Worm (Caenorhabditis elegans) whole organism, midembryonic: ENCODE results near the gene F21C10.6.

Experiments used
- T22C8.4 ChIP-seq: fragments of 200-800 bp; sonication (Bioruptor generic); IDR thresholded peaks from 2 replicates; pipeline ENCODE4 v1.3.6; 2022; ENCODE audit warnings: missing genetic modification characterization, missing compliant biosample characterization
- cog-1 ChIP-seq: sonication (generic microtip); optimal IDR thresholded peaks from 2 replicates; lab custom pipeline; 2016; ENCODE audit warnings: missing genetic modification characterization, missing compliant biosample characterization
- flt-1 ChIP-seq: fragments of 200-800 bp; sonication (Bioruptor generic); IDR thresholded peaks from 2 replicates; pipeline ENCODE4 v1.3.6; 2022; ENCODE audit warnings: missing genetic modification characterization, missing compliant biosample characterization
- klf-2 ChIP-seq: fragments of 200-800 bp; sonication (Bioruptor generic); conservative IDR thresholded peaks from 2 replicates; pipeline ENCODE4 v1.3.6; 2022; ENCODE audit warnings: missing genetic modification reagents, missing genetic modification characterization, missing compliant biosample characterization
- med-1 ChIP-seq: sonication (generic microtip); optimal IDR thresholded peaks from 2 replicates; lab custom pipeline; 2017; ENCODE audit warnings: missing genetic modification characterization, mild to moderate bottlenecking, missing compliant biosample characterization, antibody characterized with exemption, missing genetic modification reagents; ENCODE audit not compliant: insufficient read depth
- ref-1 ChIP-seq: fragments of 200-800 bp; sonication (Bioruptor generic); conservative IDR thresholded peaks from 2 replicates; pipeline ENCODE4 v1.3.6; 2022; ENCODE audit warnings: missing genetic modification reagents, missing genetic modification characterization, missing compliant biosample characterization
- tab-1 ChIP-seq: fragments of 200-800 bp; sonication (Bioruptor generic); IDR thresholded peaks from 2 replicates; pipeline ENCODE4 v1.3.6; 2022; ENCODE audit warnings: missing genetic modification characterization, missing compliant biosample characterization
- ztf-23 ChIP-seq: fragments of 200-800 bp; sonication (Bioruptor generic); IDR thresholded peaks from 2 replicates; pipeline ENCODE4 v1.3.6; 2022; ENCODE audit warnings: missing genetic modification reagents, missing genetic modification characterization, missing compliant biosample characterization
- ztf-29 ChIP-seq: fragments of 200-800 bp; sonication (Bioruptor generic); IDR thresholded peaks from 2 replicates; pipeline ENCODE4 v1.3.6; 2022; ENCODE audit warnings: missing genetic modification reagents, missing genetic modification characterization, missing compliant biosample characterization

DNA sequence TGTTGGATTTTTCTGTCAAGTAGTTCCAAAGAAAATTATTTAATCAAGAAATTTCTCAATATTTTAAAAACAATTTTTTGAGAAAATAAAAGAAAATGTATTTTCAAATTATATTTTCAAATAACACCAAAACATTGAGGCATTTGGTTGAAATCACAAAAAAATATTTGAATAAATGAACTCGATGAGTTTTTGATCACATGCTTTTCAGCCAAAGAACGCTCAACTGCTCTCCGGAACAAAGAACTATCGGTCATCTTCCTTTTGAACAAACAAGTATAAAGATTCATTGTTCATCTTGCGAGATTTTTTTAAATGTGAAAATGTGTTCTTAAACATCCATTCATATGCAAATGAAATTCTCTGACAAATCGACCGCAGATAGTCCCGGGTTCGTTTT is 29.3 kb upstream of the F21C10.6 start:
- TF ChIP-seq tab-1 (GFP tag; lab: Robert Waterston, UW) (no peak), cog-1 (no peak), med-1 (GFP tag; lab: Kevin White, UChicago) (no peak), klf-2 (GFP tag; lab: Robert Waterston, UW) (no peak), ztf-29 (GFP tag; lab: Robert Waterston, UW) (no peak), ref-1 (no peak), ztf-23 (GFP tag; lab: Robert Waterston, UW) (no peak), flt-1 (GFP tag; lab: Robert Waterston, UW) (no peak), T22C8.4 (GFP tag; lab: Robert Waterston, UW) (no peak)
